Worm (Caenorhabditis elegans) whole organism, late embryonic: ENCODE measurements around the gene sra-34.
A peak's percentile ranks its signal among the peaks of the same experiment; 100 is the strongest.

Experiments used
- F13H6.1 ChIP-seq: sonication (generic microtip); optimal IDR thresholded peaks from 2 replicates; lab custom pipeline; 2016; ENCODE audit warnings: missing genetic modification characterization, missing compliant biosample characterization
- K02D7.2 ChIP-seq: sonication (generic microtip); optimal IDR thresholded peaks from 2 replicates; lab custom pipeline; 2017; ENCODE audit warnings: mild to moderate bottlenecking, missing genetic modification characterization, missing compliant biosample characterization
- T23F11.4 ChIP-seq: fragments of 200-800 bp; sonication (Bioruptor generic); optimal IDR thresholded peaks from 2 replicates; lab custom pipeline; 2018; ENCODE audit warnings: mild to moderate bottlenecking, missing genetic modification characterization, missing compliant biosample characterization
- Y22D7AL.16 ChIP-seq: sonication (generic microtip); optimal IDR thresholded peaks from 2 replicates; lab custom pipeline; 2016; ENCODE audit warnings: missing genetic modification characterization, missing compliant biosample characterization
- ama-1 ChIP-seq: fragments of 150-350 bp; optimal IDR thresholded peaks from 2 replicates; lab custom pipeline; 2014
- ceh-18 ChIP-seq: sonication (generic microtip); optimal IDR thresholded peaks from 2 replicates; lab custom pipeline; 2016; ENCODE audit warnings: missing genetic modification characterization, missing compliant biosample characterization
- ceh-22 ChIP-seq: sonication (generic microtip); optimal IDR thresholded peaks from 2 replicates; lab custom pipeline; 2017; ENCODE audit warnings: missing biosample characterization, missing genetic modification characterization
- ceh-30 ChIP-seq: fragments of 150-350 bp; optimal IDR thresholded peaks from 2 replicates; lab custom pipeline; 2014; ENCODE audit warnings: missing biosample characterization, missing genetic modification characterization
- ceh-45 ChIP-seq: fragments of 200-800 bp; sonication (Bioruptor generic); IDR thresholded peaks from 2 replicates; pipeline ENCODE4 v1.3.6; 2022; ENCODE audit warnings: missing genetic modification reagents, missing genetic modification characterization, missing compliant biosample characterization
- ceh-6 ChIP-seq: fragments of 200-800 bp; sonication (Bioruptor generic); optimal IDR thresholded peaks from 2 replicates; lab custom pipeline; 2018; ENCODE audit warnings: mild to moderate bottlenecking, missing genetic modification characterization, missing compliant biosample characterization
- che-1 ChIP-seq: sonication (generic microtip); optimal IDR thresholded peaks from 2 replicates; lab custom pipeline; 2016; ENCODE audit warnings: mild to moderate bottlenecking, missing genetic modification characterization, missing compliant biosample characterization
- dmd-4 ChIP-seq: sonication (generic microtip); optimal IDR thresholded peaks from 2 replicates; lab custom pipeline; 2016; ENCODE audit warnings: borderline replicate concordance, missing genetic modification characterization, missing compliant biosample characterization
- elt-2 ChIP-seq: sonication (generic microtip); optimal IDR thresholded peaks from 2 replicates; lab custom pipeline; 2016; ENCODE audit warnings: missing genetic modification reagents, missing genetic modification characterization, missing compliant biosample characterization
- elt-4 ChIP-seq: sonication (generic microtip); optimal IDR thresholded peaks from 2 replicates; lab custom pipeline; 2016; ENCODE audit warnings: missing genetic modification characterization, missing compliant biosample characterization
- eyg-1 ChIP-seq: sonication (generic microtip); optimal IDR thresholded peaks from 2 replicates; lab custom pipeline; 2016; ENCODE audit warnings: missing genotype, missing genetic modification characterization, missing compliant biosample characterization
- fkh-10 ChIP-seq: fragments of 150-350 bp; optimal IDR thresholded peaks from 2 replicates; lab custom pipeline; 2014; ENCODE audit warnings: missing biosample characterization, missing genetic modification reagents, missing genetic modification characterization
- fkh-6 ChIP-seq: sonication (generic microtip); optimal IDR thresholded peaks from 2 replicates; lab custom pipeline; 2016; ENCODE audit warnings: missing genetic modification characterization, missing compliant biosample characterization
- hlh-13 ChIP-seq: fragments of 200-800 bp; sonication (Bioruptor generic); optimal IDR thresholded peaks from 2 replicates; lab custom pipeline; 2018; ENCODE audit warnings: mild to moderate bottlenecking, missing genetic modification characterization, missing compliant biosample characterization
- hlh-15 ChIP-seq: sonication (generic microtip); optimal IDR thresholded peaks from 2 replicates; lab custom pipeline; 2016; ENCODE audit warnings: missing genetic modification characterization, missing compliant biosample characterization
- hlh-6 ChIP-seq: sonication (generic microtip); optimal IDR thresholded peaks from 2 replicates; lab custom pipeline; 2016; ENCODE audit warnings: missing genotype, missing genetic modification characterization, missing compliant biosample characterization
- hlh-8 ChIP-seq: sonication (generic microtip); optimal IDR thresholded peaks from 2 replicates; lab custom pipeline; 2016; ENCODE audit warnings: missing genotype, missing genetic modification characterization, missing compliant biosample characterization
- lim-6 ChIP-seq: sonication (generic microtip); optimal IDR thresholded peaks from 2 replicates; lab custom pipeline; 2016; ENCODE audit warnings: missing genetic modification characterization, missing compliant biosample characterization
- lin-11 ChIP-seq: fragments of 200-800 bp; sonication (Bioruptor generic); optimal IDR thresholded peaks from 2 replicates; lab custom pipeline; 2018; ENCODE audit warnings: mild to moderate bottlenecking, missing genetic modification characterization, missing compliant biosample characterization
- madf-2 ChIP-seq: sonication (generic microtip); optimal IDR thresholded peaks from 2 replicates; lab custom pipeline; 2017; ENCODE audit warnings: missing genetic modification characterization, missing compliant biosample characterization
- npax-4 ChIP-seq: sonication (generic microtip); optimal IDR thresholded peaks from 2 replicates; lab custom pipeline; 2016; ENCODE audit warnings: missing genetic modification characterization, missing compliant biosample characterization
- odd-2 ChIP-seq: sonication (generic microtip); optimal IDR thresholded peaks from 2 replicates; lab custom pipeline; 2017; ENCODE audit warnings: antibody characterized with exemption, mild to moderate bottlenecking, missing genetic modification characterization, missing compliant biosample characterization
- pag-3 ChIP-seq: sonication (generic microtip); optimal IDR thresholded peaks from 2 replicates; lab custom pipeline; 2016; ENCODE audit warnings: missing compliant biosample characterization, missing genetic modification characterization, borderline replicate concordance
- pat-9 ChIP-seq: fragments of 200-800 bp; sonication (Bioruptor generic); optimal IDR thresholded peaks from 2 replicates; lab custom pipeline; 2018; ENCODE audit warnings: mild to moderate bottlenecking, missing genetic modification characterization, moderate library complexity, missing compliant biosample characterization
- pax-1 ChIP-seq: fragments of 150-350 bp; optimal IDR thresholded peaks from 2 replicates; lab custom pipeline; 2014; ENCODE audit warnings: missing biosample characterization, missing genetic modification characterization
- pha-2 ChIP-seq: sonication (generic microtip); optimal IDR thresholded peaks from 2 replicates; lab custom pipeline; 2017; ENCODE audit warnings: mild to moderate bottlenecking, missing genetic modification characterization, missing compliant biosample characterization
- pqm-1 ChIP-seq: sonication (generic microtip); optimal IDR thresholded peaks from 2 replicates; lab custom pipeline; 2016; ENCODE audit warnings: missing genetic modification characterization, missing compliant biosample characterization
- pros-1 ChIP-seq: fragments of 150-350 bp; optimal IDR thresholded peaks from 2 replicates; lab custom pipeline; 2014; ENCODE audit warnings: missing biosample characterization, missing genetic modification reagents, missing genetic modification characterization
- ref-2 ChIP-seq: sonication (generic microtip); optimal IDR thresholded peaks from 2 replicates; lab custom pipeline; 2016; ENCODE audit warnings: missing genetic modification characterization, missing compliant biosample characterization
- rnt-1 ChIP-seq: sonication (generic microtip); optimal IDR thresholded peaks from 2 replicates; lab custom pipeline; 2016; ENCODE audit warnings: missing genetic modification characterization, missing compliant biosample characterization
- sdc-2 ChIP-seq: sonication (generic microtip); optimal IDR thresholded peaks from 2 replicates; lab custom pipeline; 2016; ENCODE audit warnings: missing genotype, missing genetic modification characterization, missing compliant biosample characterization
- sox-2 ChIP-seq: fragments of 200-800 bp; sonication (Bioruptor generic); IDR thresholded peaks from 2 replicates; pipeline ENCODE4 v1.3.6; 2022; ENCODE audit warnings: missing genetic modification reagents, missing genetic modification characterization, missing compliant biosample characterization
- sox-4 ChIP-seq: sonication (generic microtip); optimal IDR thresholded peaks from 2 replicates; lab custom pipeline; 2017; ENCODE audit warnings: mild to moderate bottlenecking, missing genetic modification characterization, inconsistent platforms, missing compliant biosample characterization
- syd-9 ChIP-seq: sonication (generic microtip); optimal IDR thresholded peaks from 2 replicates; lab custom pipeline; 2016; ENCODE audit warnings: mild to moderate bottlenecking, missing genetic modification characterization, moderate library complexity, missing compliant biosample characterization
- tbx-2 ChIP-seq: sonication (generic microtip); optimal IDR thresholded peaks from 2 replicates; lab custom pipeline; 2016; ENCODE audit warnings: missing genetic modification characterization, missing compliant biosample characterization
- ttx-3 ChIP-seq: sonication (generic microtip); optimal IDR thresholded peaks from 2 replicates; lab custom pipeline; 2016; ENCODE audit warnings: missing genetic modification reagents, missing genetic modification characterization, missing compliant biosample characterization
- unc-3 ChIP-seq, 2 experiments: fragments of 200-800 bp in 1 of 2; sonication (Bioruptor generic) in 1 of 2; sonication (generic microtip) in 1 of 2; conservative IDR thresholded peaks in 1 of 2; optimal IDR thresholded peaks in 1 of 2; 2 replicates each; pipeline versions ENCODE4 v1.3.6 to Lab custom; 2016 to 2022; ENCODE audit warnings: missing compliant biosample characterization in 2 of 2, missing genetic modification characterization in 2 of 2, missing genetic modification reagents in 1 of 2
- unc-42 ChIP-seq: sonication (generic microtip); optimal IDR thresholded peaks from 2 replicates; lab custom pipeline; 2016; ENCODE audit warnings: missing genotype, missing genetic modification characterization, missing compliant biosample characterization
- unc-55 ChIP-seq: sonication (generic microtip); optimal IDR thresholded peaks from 2 replicates; lab custom pipeline; 2017; ENCODE audit warnings: missing biosample characterization, missing genetic modification reagents, missing genetic modification characterization
- unc-86 ChIP-seq: sonication (generic microtip); optimal IDR thresholded peaks from 2 replicates; lab custom pipeline; 2016; ENCODE audit warnings: missing genetic modification characterization, missing compliant biosample characterization

sra-34 gene

DNA sequence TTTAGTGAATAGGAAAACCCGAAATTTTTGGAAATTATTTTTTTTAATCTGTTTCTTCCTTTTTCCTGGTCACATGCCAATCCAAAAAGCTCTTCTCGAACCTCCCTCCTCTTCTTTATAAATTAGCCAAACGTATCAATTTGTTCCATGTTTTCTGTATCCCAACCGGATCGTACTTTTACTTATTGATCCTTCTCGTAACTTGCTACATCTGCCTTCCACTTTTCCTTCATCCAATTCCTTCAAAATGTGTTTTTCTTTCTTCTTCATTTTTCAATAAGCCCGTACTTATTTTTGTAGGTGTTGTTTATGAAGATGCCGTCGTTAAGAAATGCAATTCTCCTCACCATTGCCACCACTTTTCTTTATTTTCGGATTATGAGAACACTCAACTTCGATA, 31.6 kb downstream of the sra-34 start, which contains the start of gene cyp-23A1:
Gene cyp-23A1, plus strand, starts transcription at position 301 of the 400 bp plus-strand sequence.
- no peak for TF ChIP-seq elt-2 (tag; lab: Kevin White, UChicago)
- TF ChIP-seq hlh-15 (tag; lab: Kevin White, UChicago), result no peak
- TF ChIP-seq odd-2, result no peak
- TF ChIP-seq hlh-6 (tag; lab: Kevin White, UChicago), result no peak
- no peak for TF ChIP-seq fkh-6 (tag; lab: Kevin White, UChicago)
- no peak for TF ChIP-seq ceh-18 (tag; lab: Kevin White, UChicago)
- no peak for TF ChIP-seq ceh-45
- TF ChIP-seq unc-86 (tag; lab: Kevin White, UChicago), result no peak
- TF ChIP-seq sox-2 (GFP tag; lab: Robert Waterston, UW), result no peak
- no peak for TF ChIP-seq lim-6 (tag; lab: Kevin White, UChicago)
- TF ChIP-seq rnt-1 (tag; lab: Kevin White, UChicago), result no peak
- no peak for TF ChIP-seq madf-2 (tag; lab: Kevin White, UChicago)
- no peak for TF ChIP-seq unc-42 (tag; lab: Kevin White, UChicago)
- TF ChIP-seq unc-3 (GFP tag; conservative IDR thresholded peaks at IDR 0.05; lab: Robert Waterston, UW), result no peak
- no peak for TF ChIP-seq unc-3 (tag; optimal IDR thresholded peaks at IDR 0.05; lab: Kevin White, UChicago)
- TF ChIP-seq F13H6.1 (tag; lab: Kevin White, UChicago), result no peak
- TF ChIP-seq lin-11 (tag; lab: Kevin White, UChicago), result no peak
- no peak for TF ChIP-seq K02D7.2
- TF ChIP-seq pqm-1 (tag; lab: Kevin White, UChicago), result no peak

- TF ChIP-seq ref-2 (tag; lab: Kevin White, UChicago) (peak; percentile 1), ceh-6 (GFP tag; lab: Kevin White, UChicago) (no peak)
These were observed 32.8 kb downstream of the sra-34 start for ce11 chrII:4510684-4511083.

DNA sequence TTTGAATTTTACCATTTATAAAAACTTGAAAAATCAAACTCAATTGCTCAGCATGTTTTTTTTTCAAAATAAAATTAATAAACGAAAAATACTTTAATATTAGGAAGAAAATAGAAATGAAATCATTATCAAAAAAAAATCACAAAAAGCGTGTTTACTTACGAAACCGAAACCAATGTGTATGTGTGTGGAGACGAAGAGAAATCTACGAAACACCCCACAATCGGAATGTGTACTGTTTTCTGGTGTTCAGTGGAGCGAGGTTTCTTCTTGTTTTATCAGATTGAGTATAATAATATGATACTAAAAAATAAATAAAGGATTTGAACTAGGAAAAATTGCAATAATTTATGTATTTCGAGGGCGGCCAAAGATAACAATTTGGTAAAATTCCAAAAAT, 35.8 kb downstream of the sra-34 start:
- TF ChIP-seq pros-1 (tag; lab: Kevin White, UChicago) (no peak), hlh-15 (tag; lab: Kevin White, UChicago) (no peak), ceh-22 (tag; lab: Kevin White, UChicago) (no peak), Y22D7AL.16 (tag; lab: Kevin White, UChicago) (no peak), ttx-3 (no peak), pat-9 (no peak), unc-86 (tag; lab: Kevin White, UChicago) (no peak), dmd-4 (no peak), unc-55 (GFP tag; lab: Kevin White, UChicago) (no peak), pha-2 (no peak), odd-2 (no peak), sox-4 (tag; lab: Kevin White, UChicago) (no peak), che-1 (no peak), fkh-10 (no peak), pax-1 (tag; lab: Kevin White, UChicago) (no peak), syd-9 (tag; lab: Kevin White, UChicago) (no peak)

- TF ChIP-seq syd-9 (tag; lab: Kevin White, UChicago) (no peak), unc-55 (GFP tag; lab: Kevin White, UChicago) (peak; percentile 77), sdc-2 (tag; lab: Kevin White, UChicago) (peak; percentile 4), pag-3 (tag; lab: Kevin White, UChicago) (no peak), ceh-30 (no peak), hlh-8 (tag; lab: Kevin White, UChicago) (no peak), Y22D7AL.16 (tag; lab: Kevin White, UChicago) (no peak), npax-4 (tag; lab: Kevin White, UChicago) (no peak), ceh-18 (tag; lab: Kevin White, UChicago) (peak; percentile 70), hlh-6 (tag; lab: Kevin White, UChicago) (no peak), elt-4 (tag; lab: Kevin White, UChicago) (no peak), pros-1 (tag; lab: Kevin White, UChicago) (peak; percentile 26), ceh-45 (no peak), tbx-2 (tag; lab: Kevin White, UChicago) (peak; percentile 42), rnt-1 (tag; lab: Kevin White, UChicago) (no peak), hlh-13 (GFP tag; lab: Kevin White, UChicago) (no peak), F13H6.1 (tag; lab: Kevin White, UChicago) (no peak), pat-9 (no peak), madf-2 (tag; lab: Kevin White, UChicago) (no peak), sox-4 (tag; lab: Kevin White, UChicago) (no peak), unc-3 (GFP tag; conservative IDR thresholded peaks at IDR 0.05; lab: Robert Waterston, UW) (no peak), unc-3 (tag; optimal IDR thresholded peaks at IDR 0.05; lab: Kevin White, UChicago) (no peak), eyg-1 (tag; lab: Kevin White, UChicago) (no peak), K02D7.2 (no peak), T23F11.4 (GFP tag; lab: Kevin White, UChicago) (no peak), ama-1 (lab: Kevin White, UChicago) (no peak)
These were observed 36.7 kb downstream of the sra-34 start for ce11 chrII:4506552-4507291.
